Worm (Caenorhabditis elegans) whole organism, late embryonic: Measurements from ENCODE around the gene R04B5.6.

Experiments
- C08G9.2 ChIP-seq: sonication (generic microtip); optimal IDR thresholded peaks from 2 replicates; lab custom pipeline; 2016; ENCODE audit warnings: mild to moderate bottlenecking, missing genetic modification characterization, moderate library complexity, missing compliant biosample characterization
- C38D4.7 ChIP-seq: fragments of 200-800 bp; sonication (Bioruptor generic); optimal IDR thresholded peaks from 2 replicates; lab custom pipeline; 2018; ENCODE audit warnings: mild to moderate bottlenecking, missing genetic modification characterization, moderate library complexity, missing compliant biosample characterization
- K02D7.2 ChIP-seq: sonication (generic microtip); optimal IDR thresholded peaks from 2 replicates; lab custom pipeline; 2017; ENCODE audit warnings: mild to moderate bottlenecking, missing genetic modification characterization, missing compliant biosample characterization
- T23F11.4 ChIP-seq: fragments of 200-800 bp; sonication (Bioruptor generic); optimal IDR thresholded peaks from 2 replicates; lab custom pipeline; 2018; ENCODE audit warnings: mild to moderate bottlenecking, missing genetic modification characterization, missing compliant biosample characterization
- ama-1 ChIP-seq: fragments of 150-350 bp; optimal IDR thresholded peaks from 2 replicates; lab custom pipeline; 2014
- ceh-14 ChIP-seq: sonication (generic microtip); optimal IDR thresholded peaks from 2 replicates; lab custom pipeline; 2016; ENCODE audit warnings: missing genotype, missing genetic modification characterization, missing compliant biosample characterization
- ceh-30 ChIP-seq: fragments of 150-350 bp; optimal IDR thresholded peaks from 2 replicates; lab custom pipeline; 2014; ENCODE audit warnings: missing biosample characterization, missing genetic modification characterization
- ceh-9 ChIP-seq: sonication (generic microtip); optimal IDR thresholded peaks from 2 replicates; lab custom pipeline; 2016; ENCODE audit warnings: mild to moderate bottlenecking, missing genetic modification characterization, inconsistent platforms, missing compliant biosample characterization
- dmd-4 ChIP-seq: sonication (generic microtip); optimal IDR thresholded peaks from 2 replicates; lab custom pipeline; 2016; ENCODE audit warnings: borderline replicate concordance, missing genetic modification characterization, missing compliant biosample characterization
- hlh-13 ChIP-seq: fragments of 200-800 bp; sonication (Bioruptor generic); optimal IDR thresholded peaks from 2 replicates; lab custom pipeline; 2018; ENCODE audit warnings: mild to moderate bottlenecking, missing genetic modification characterization, missing compliant biosample characterization
- mec-3 ChIP-seq: sonication (generic microtip); optimal IDR thresholded peaks from 2 replicates; lab custom pipeline; 2016; ENCODE audit warnings: borderline replicate concordance, missing genetic modification characterization, missing compliant biosample characterization
- nfya-1 ChIP-seq: sonication (generic microtip); optimal IDR thresholded peaks from 2 replicates; lab custom pipeline; 2017; ENCODE audit warnings: missing genetic modification characterization, mild to moderate bottlenecking, missing compliant biosample characterization, antibody characterized with exemption, moderate library complexity
- nhr-232 ChIP-seq: sonication (generic microtip); optimal IDR thresholded peaks from 2 replicates; lab custom pipeline; 2016; ENCODE audit warnings: missing genetic modification characterization, missing compliant biosample characterization
- odd-2 ChIP-seq: sonication (generic microtip); optimal IDR thresholded peaks from 2 replicates; lab custom pipeline; 2017; ENCODE audit warnings: antibody characterized with exemption, mild to moderate bottlenecking, missing genetic modification characterization, missing compliant biosample characterization
- pat-9 ChIP-seq: fragments of 200-800 bp; sonication (Bioruptor generic); optimal IDR thresholded peaks from 2 replicates; lab custom pipeline; 2018; ENCODE audit warnings: mild to moderate bottlenecking, missing genetic modification characterization, moderate library complexity, missing compliant biosample characterization
- pha-2 ChIP-seq: sonication (generic microtip); optimal IDR thresholded peaks from 2 replicates; lab custom pipeline; 2017; ENCODE audit warnings: mild to moderate bottlenecking, missing genetic modification characterization, missing compliant biosample characterization
- pqm-1 ChIP-seq: sonication (generic microtip); optimal IDR thresholded peaks from 2 replicates; lab custom pipeline; 2016; ENCODE audit warnings: missing genetic modification characterization, missing compliant biosample characterization
- pros-1 ChIP-seq: fragments of 150-350 bp; optimal IDR thresholded peaks from 2 replicates; lab custom pipeline; 2014; ENCODE audit warnings: missing biosample characterization, missing genetic modification reagents, missing genetic modification characterization
- rnt-1 ChIP-seq: sonication (generic microtip); optimal IDR thresholded peaks from 2 replicates; lab custom pipeline; 2016; ENCODE audit warnings: missing genetic modification characterization, missing compliant biosample characterization
- sdc-2 ChIP-seq: sonication (generic microtip); optimal IDR thresholded peaks from 2 replicates; lab custom pipeline; 2016; ENCODE audit warnings: missing genotype, missing genetic modification characterization, missing compliant biosample characterization
- sox-2 ChIP-seq: fragments of 200-800 bp; sonication (Bioruptor generic); IDR thresholded peaks from 2 replicates; pipeline ENCODE4 v1.3.6; 2022; ENCODE audit warnings: missing genetic modification reagents, missing genetic modification characterization, missing compliant biosample characterization
- sox-4 ChIP-seq: sonication (generic microtip); optimal IDR thresholded peaks from 2 replicates; lab custom pipeline; 2017; ENCODE audit warnings: mild to moderate bottlenecking, missing genetic modification characterization, inconsistent platforms, missing compliant biosample characterization
- syd-9 ChIP-seq: sonication (generic microtip); optimal IDR thresholded peaks from 2 replicates; lab custom pipeline; 2016; ENCODE audit warnings: mild to moderate bottlenecking, missing genetic modification characterization, moderate library complexity, missing compliant biosample characterization
- tbx-7 ChIP-seq: sonication (generic microtip); optimal IDR thresholded peaks from 2 replicates; lab custom pipeline; 2016; ENCODE audit warnings: missing genotype, missing genetic modification characterization, missing compliant biosample characterization
- ttx-3 ChIP-seq: sonication (generic microtip); optimal IDR thresholded peaks from 2 replicates; lab custom pipeline; 2016; ENCODE audit warnings: missing genetic modification reagents, missing genetic modification characterization, missing compliant biosample characterization
- unc-3 ChIP-seq, 2 experiments: fragments of 200-800 bp in 1 of 2; sonication (Bioruptor generic) in 1 of 2; sonication (generic microtip) in 1 of 2; conservative IDR thresholded peaks in 1 of 2; optimal IDR thresholded peaks in 1 of 2; 2 replicates each; pipeline versions ENCODE4 v1.3.6 to Lab custom; 2016 to 2022; ENCODE audit warnings: missing compliant biosample characterization in 2 of 2, missing genetic modification characterization in 2 of 2, missing genetic modification reagents in 1 of 2
- unc-86 ChIP-seq: sonication (generic microtip); optimal IDR thresholded peaks from 2 replicates; lab custom pipeline; 2016; ENCODE audit warnings: missing genetic modification characterization, missing compliant biosample characterization
- zip-5 ChIP-seq: sonication (generic microtip); optimal IDR thresholded peaks from 2 replicates; lab custom pipeline; 2016; ENCODE audit warnings: missing genetic modification characterization, missing compliant biosample characterization

The R04B5.6 gene

ce11 chrV:10101916-10102315, 17.0 kb downstream of the R04B5.6 start, which contains the start of gene C08B6.14 (continued):
- TF ChIP-seq nhr-232 (tag; lab: Kevin White, UChicago), result no peak
- no peak for TF ChIP-seq pros-1 (tag; lab: Kevin White, UChicago)

DNA sequence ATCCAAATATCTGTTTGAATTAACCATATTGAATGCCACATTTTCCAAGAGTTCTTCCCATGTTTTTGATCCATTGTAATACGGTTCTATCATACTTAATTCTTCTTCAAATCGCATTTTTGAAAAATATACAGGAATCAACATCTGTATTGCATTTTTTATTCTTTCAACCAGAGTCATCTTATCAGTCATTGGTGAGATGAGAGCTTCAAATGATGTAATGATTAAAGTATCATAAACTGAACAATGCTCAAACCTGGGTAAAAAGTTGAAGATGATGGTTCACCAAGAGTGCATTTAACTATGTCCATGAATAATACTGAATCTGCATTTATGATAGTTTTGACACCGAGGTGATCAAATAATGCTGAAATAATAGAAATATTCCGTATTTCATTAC, 18.8 kb downstream of the R04B5.6 start:
- TF ChIP-seq sox-4 (tag; lab: Kevin White, UChicago), result no peak
- no peak for TF ChIP-seq sox-2 (GFP tag; lab: Robert Waterston, UW)
- TF ChIP-seq C08G9.2 (tag; lab: Kevin White, UChicago), result no peak
- no peak for TF ChIP-seq dmd-4 (tag; lab: Kevin White, UChicago)
- TF ChIP-seq odd-2 (tag; lab: Kevin White, UChicago), result no peak
- no peak for TF ChIP-seq syd-9 (tag; lab: Kevin White, UChicago)
- no peak for TF ChIP-seq pha-2 (tag; lab: Kevin White, UChicago)

ce11 chrV:10104785-10105310, 19.9 kb downstream of the R04B5.6 start, which contains the start of gene ugt-17:
Gene ugt-17, minus strand, starts transcription at chrV:10104964.
- no peak for TF ChIP-seq dmd-4 (tag; lab: Kevin White, UChicago)
- no peak for TF ChIP-seq zip-5 (tag; lab: Kevin White, UChicago)
- TF ChIP-seq rnt-1 (tag; lab: Kevin White, UChicago), result no peak
- TF ChIP-seq ceh-9 (tag; lab: Kevin White, UChicago), result no peak
- TF ChIP-seq ceh-30, result no peak
- TF ChIP-seq syd-9 (tag; lab: Kevin White, UChicago), result no peak
- no peak for TF ChIP-seq C38D4.7 (GFP tag; lab: Kevin White, UChicago)
- no peak for TF ChIP-seq unc-86 (tag; lab: Kevin White, UChicago)
- no peak for TF ChIP-seq nfya-1
- no peak for TF ChIP-seq ttx-3 (tag; lab: Kevin White, UChicago)
- no peak for TF ChIP-seq sox-2 (GFP tag; lab: Robert Waterston, UW)
- no peak for TF ChIP-seq sdc-2 (tag; lab: Kevin White, UChicago)
- no peak for TF ChIP-seq pat-9 (tag; lab: Kevin White, UChicago)
- no peak for TF ChIP-seq mec-3 (tag; lab: Kevin White, UChicago)
- TF ChIP-seq pqm-1, result no peak

- TF ChIP-seq hlh-13 (GFP tag; lab: Kevin White, UChicago), result no peak
- no peak for TF ChIP-seq pqm-1
- no peak for TF ChIP-seq pat-9 (tag; lab: Kevin White, UChicago)
- no peak for TF ChIP-seq T23F11.4 (GFP tag; lab: Kevin White, UChicago)
- no peak for TF ChIP-seq unc-3 (GFP tag; conservative IDR thresholded peaks at IDR 0.05; lab: Robert Waterston, UW)
- no peak for TF ChIP-seq unc-3 (tag; optimal IDR thresholded peaks at IDR 0.05; lab: Kevin White, UChicago)
- TF ChIP-seq nhr-232 (tag; lab: Kevin White, UChicago), result no peak
Measured at ce11 chrV:10105412-10105811, 20.4 kb downstream of the R04B5.6 start, which contains the start of gene C08B6.2. Gene C08B6.2, plus strand, starts transcription at chrV:10105712.

DNA sequence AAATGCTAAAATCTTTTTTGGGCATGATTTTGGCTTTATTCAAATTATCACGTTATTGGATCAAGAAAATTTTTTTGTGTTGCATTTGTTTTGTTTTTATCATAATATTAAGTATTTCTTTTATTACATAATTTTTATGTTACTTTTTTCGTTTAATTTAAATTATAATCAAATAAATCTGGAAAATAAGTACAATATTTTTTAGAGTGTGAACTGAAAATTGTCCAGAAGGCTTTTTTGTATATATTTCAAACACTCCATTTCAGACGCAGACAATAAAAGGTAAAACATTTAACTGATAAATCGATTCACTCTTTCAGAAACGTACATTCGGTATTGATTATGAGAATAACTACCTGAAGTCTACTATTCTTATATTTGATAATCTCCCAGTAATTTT, 22.3 kb downstream of the R04B5.6 start, which contains the start of gene C08B6.11:
TSS of gene C08B6.11 (plus strand) at position 301 of the 400 bp plus-strand sequence.
- TF ChIP-seq ttx-3 (tag; lab: Kevin White, UChicago) (no peak), K02D7.2 (tag; lab: Kevin White, UChicago) (no peak), ceh-30 (no peak), hlh-13 (GFP tag; lab: Kevin White, UChicago) (no peak)

- TF ChIP-seq zip-5 (tag; lab: Kevin White, UChicago) (no peak), hlh-13 (GFP tag; lab: Kevin White, UChicago) (no peak), ama-1 (lab: Kevin White, UChicago) (no peak), ceh-14 (tag; lab: Kevin White, UChicago) (no peak), tbx-7 (no peak)
Measured at ce11 chrV:10111129-10111528, 26.2 kb downstream of the R04B5.6 start.
